1 worm cellular context compared by ENCODE assay signal in the genomic region with DNA sequence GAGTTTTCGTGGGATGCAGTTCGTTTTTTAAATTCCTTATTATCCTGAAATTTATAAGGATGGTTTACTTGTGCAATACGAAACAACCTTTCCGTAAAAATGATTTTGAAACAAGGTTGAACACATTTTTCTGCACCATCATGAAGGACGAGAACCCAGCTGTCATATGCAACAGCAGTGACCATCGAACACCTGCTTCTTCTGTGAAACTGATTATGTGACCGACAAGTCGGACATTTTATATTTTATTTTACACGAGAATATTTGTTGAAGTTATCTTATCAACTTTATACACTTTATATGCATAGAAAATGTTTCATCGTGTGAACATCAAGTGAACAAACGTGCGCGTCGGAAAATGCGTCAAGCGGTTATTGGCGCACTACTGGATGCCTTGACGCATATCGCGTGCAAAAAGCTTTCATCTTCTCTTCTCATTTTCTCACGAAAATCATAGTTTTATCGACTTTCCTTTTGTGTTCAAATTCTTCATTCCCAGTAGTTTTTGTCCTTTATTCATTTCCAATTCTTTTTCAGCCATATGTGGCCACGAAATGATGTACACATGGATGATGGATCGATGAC.
TF ChIP-seq lines count a peak whose summit lies in the region.

A gene (plus strand): TSS at position 538 of the 585 bp plus-strand sequence.

TF ChIP-seq in whole organism, L1 larva, 84 proteins besides CTCF, POLR2A, EP300 and RAD21 (continued from another document):
- no peak for TF ChIP-seq pag-3 (tag; optimal IDR thresholded peaks at IDR 0.05; lab: Kevin White, UChicago; ENCODE audit: borderline replicate concordance, insufficient read depth)
- no peak for TF ChIP-seq ceh-63 (GFP tag; optimal IDR thresholded peaks at IDR 0.05; lab: Kevin White, UChicago)
- TF ChIP-seq zag-1 (tag; optimal IDR thresholded peaks at IDR 0.05; lab: Kevin White, UChicago), result no peak
- TF ChIP-seq C34B4.2 (tag; optimal IDR thresholded peaks at IDR 0.05; lab: Kevin White, UChicago), result no peak
- TF ChIP-seq sox-4 (tag; optimal IDR thresholded peaks at IDR 0.05; lab: Kevin White, UChicago), result peak; percentile 55
- peak; percentile 87 for TF ChIP-seq nhr-47 (tag; optimal IDR thresholded peaks at IDR 0.05; lab: Kevin White, UChicago)
